Fruit fly (Drosophila melanogaster): Measurements from ENCODE around the gene tral.

- TF ChIP-seq gl (tag; optimal IDR thresholded peaks at IDR 0.05) (no peak), CG8301 (tag; optimal IDR thresholded peaks at IDR 0.05) (no peak), CG10348 (GFP tag; IDR thresholded peaks at IDR 0.05) (no peak), EcR (GFP tag; optimal IDR thresholded peaks at IDR 0.05) (no peak), CG4496 (GFP tag; IDR thresholded peaks at IDR 0.05) (no peak), Pif1B (GFP tag; optimal IDR thresholded peaks at IDR 0.05) (no peak), CG12605 (GFP tag; IDR thresholded peaks at IDR 0.05) (no peak), Ets98B (GFP tag; IDR thresholded peaks at IDR 0.05) (no peak), CG14655 (GFP tag; optimal IDR thresholded peaks at IDR 0.05) (no peak), CG34367 (tag; optimal IDR thresholded peaks at IDR 0.05) (no peak), fd96Ca (GFP tag; IDR thresholded peaks at IDR 0.05) (no peak), CG32121 (GFP tag; IDR thresholded peaks at IDR 0.05) (no peak)
Observed at dm6 chr3L:12465229-12465628, 49.6 kb upstream of the tral start.
